Worm (Caenorhabditis elegans) whole organism, late embryonic: Measurements from ENCODE around the gene oig-2.

Experiments used
- F13H6.1 ChIP-seq: sonication (generic microtip); optimal IDR thresholded peaks from 2 replicates; lab custom pipeline; 2016; ENCODE audit warnings: missing genetic modification characterization, missing compliant biosample characterization
- ceh-22 ChIP-seq: sonication (generic microtip); optimal IDR thresholded peaks from 2 replicates; lab custom pipeline; 2017; ENCODE audit warnings: missing biosample characterization, missing genetic modification characterization
- ceh-24 ChIP-seq: sonication (generic microtip); optimal IDR thresholded peaks from 2 replicates; lab custom pipeline; 2016; ENCODE audit warnings: mild to moderate bottlenecking, missing genetic modification characterization, missing compliant biosample characterization
- ceh-31 ChIP-seq: sonication (generic microtip); optimal IDR thresholded peaks from 2 replicates; lab custom pipeline; 2016; ENCODE audit warnings: missing genetic modification characterization, missing compliant biosample characterization
- ceh-34 ChIP-seq: sonication (generic microtip); optimal IDR thresholded peaks from 2 replicates; lab custom pipeline; 2016; ENCODE audit warnings: mild to moderate bottlenecking, missing genetic modification characterization, missing compliant biosample characterization
- ceh-9 ChIP-seq: sonication (generic microtip); optimal IDR thresholded peaks from 2 replicates; lab custom pipeline; 2016; ENCODE audit warnings: mild to moderate bottlenecking, missing genetic modification characterization, inconsistent platforms, missing compliant biosample characterization
- che-1 ChIP-seq: sonication (generic microtip); optimal IDR thresholded peaks from 2 replicates; lab custom pipeline; 2016; ENCODE audit warnings: mild to moderate bottlenecking, missing genetic modification characterization, missing compliant biosample characterization
- dmd-4 ChIP-seq: sonication (generic microtip); optimal IDR thresholded peaks from 2 replicates; lab custom pipeline; 2016; ENCODE audit warnings: borderline replicate concordance, missing genetic modification characterization, missing compliant biosample characterization
- elt-2 ChIP-seq: sonication (generic microtip); optimal IDR thresholded peaks from 2 replicates; lab custom pipeline; 2016; ENCODE audit warnings: missing genetic modification reagents, missing genetic modification characterization, missing compliant biosample characterization
- fax-1 ChIP-seq: sonication (generic microtip); optimal IDR thresholded peaks from 2 replicates; lab custom pipeline; 2016; ENCODE audit warnings: missing genotype, missing genetic modification characterization, missing compliant biosample characterization
- madf-2 ChIP-seq: sonication (generic microtip); optimal IDR thresholded peaks from 2 replicates; lab custom pipeline; 2017; ENCODE audit warnings: missing genetic modification characterization, missing compliant biosample characterization
- nhr-11 ChIP-seq: fragments of 150-350 bp; optimal IDR thresholded peaks from 2 replicates; lab custom pipeline; 2014; ENCODE audit warnings: missing biosample characterization, missing genetic modification characterization
- pag-3 ChIP-seq: sonication (generic microtip); optimal IDR thresholded peaks from 2 replicates; lab custom pipeline; 2016; ENCODE audit warnings: missing compliant biosample characterization, missing genetic modification characterization, borderline replicate concordance
- ref-2 ChIP-seq: sonication (generic microtip); optimal IDR thresholded peaks from 2 replicates; lab custom pipeline; 2016; ENCODE audit warnings: missing genetic modification characterization, missing compliant biosample characterization
- rnt-1 ChIP-seq: sonication (generic microtip); optimal IDR thresholded peaks from 2 replicates; lab custom pipeline; 2016; ENCODE audit warnings: missing genetic modification characterization, missing compliant biosample characterization
- sdc-2 ChIP-seq: sonication (generic microtip); optimal IDR thresholded peaks from 2 replicates; lab custom pipeline; 2016; ENCODE audit warnings: missing genotype, missing genetic modification characterization, missing compliant biosample characterization
- sox-2 ChIP-seq: fragments of 200-800 bp; sonication (Bioruptor generic); IDR thresholded peaks from 2 replicates; pipeline ENCODE4 v1.3.6; 2022; ENCODE audit warnings: missing genetic modification reagents, missing genetic modification characterization, missing compliant biosample characterization
- ttx-3 ChIP-seq: sonication (generic microtip); optimal IDR thresholded peaks from 2 replicates; lab custom pipeline; 2016; ENCODE audit warnings: missing genetic modification reagents, missing genetic modification characterization, missing compliant biosample characterization
- unc-55 ChIP-seq: sonication (generic microtip); optimal IDR thresholded peaks from 2 replicates; lab custom pipeline; 2017; ENCODE audit warnings: missing biosample characterization, missing genetic modification reagents, missing genetic modification characterization
- ztf-16 ChIP-seq: sonication (generic microtip); optimal IDR thresholded peaks from 2 replicates; lab custom pipeline; 2017; ENCODE audit warnings: missing genetic modification characterization, missing compliant biosample characterization

Gene oig-2

ce11 chrII:12961293-12961692 lies 46.7 kb downstream of the oig-2 start:
- TF ChIP-seq fax-1 (tag; lab: Kevin White, UChicago): no peak
- TF ChIP-seq ceh-34 (tag; lab: Kevin White, UChicago): no peak
- no peak for TF ChIP-seq sdc-2 (tag; lab: Kevin White, UChicago)
- no peak for TF ChIP-seq ceh-31 (tag; lab: Kevin White, UChicago)
- TF ChIP-seq unc-55 (GFP tag; lab: Kevin White, UChicago): no peak
- no peak for TF ChIP-seq elt-2 (tag; lab: Kevin White, UChicago)
- TF ChIP-seq che-1 (tag; lab: Kevin White, UChicago): no peak
- no peak for TF ChIP-seq rnt-1 (tag; lab: Kevin White, UChicago)
- TF ChIP-seq ceh-9: no peak
- no peak for TF ChIP-seq madf-2 (tag; lab: Kevin White, UChicago)
- TF ChIP-seq sox-2: no peak

ce11 chrII:12960206-12960605 lies 47.8 kb downstream of the oig-2 start:
- TF ChIP-seq dmd-4 (tag; lab: Kevin White, UChicago) (no peak), ref-2 (tag; lab: Kevin White, UChicago) (no peak), nhr-11 (tag; lab: Kevin White, UChicago) (no peak), pag-3 (tag; lab: Kevin White, UChicago) (no peak), ttx-3 (tag; lab: Kevin White, UChicago) (no peak), ceh-22 (tag; lab: Kevin White, UChicago) (no peak), F13H6.1 (tag; lab: Kevin White, UChicago) (no peak), ceh-24 (tag; lab: Kevin White, UChicago) (no peak), madf-2 (tag; lab: Kevin White, UChicago) (no peak), ztf-16 (no peak)
- TF ChIP-seq, all 69 proteins: peak for 0
